Fruit fly (Drosophila melanogaster) whole organism, wandering third instar larva: ENCODE measurements around the gene CG18530.

Experiments
- HLH106 ChIP-seq: fragments of 200-800 bp; optimal IDR thresholded peaks from 3 replicates; lab custom pipeline; 2019; ENCODE audit warnings: missing biosample characterization, mild to moderate bottlenecking, missing genetic modification characterization, moderate library complexity
- Mio ChIP-seq: sonication (Bioruptor generic); optimal IDR thresholded peaks from 2 replicates; lab custom pipeline; 2016; ENCODE audit warnings: missing biosample characterization, missing genetic modification characterization
- dl ChIP-seq, 2 experiments: fragments of 175-275, 200-275 bp in 1 of 2; fragments of 200-275 bp in 1 of 2; sonication (Bioruptor generic); optimal IDR thresholded peaks; lab custom pipeline; 2018; ENCODE audit warnings: mild to moderate bottlenecking in 2 of 2, missing biosample characterization in 2 of 2, missing genetic modification characterization in 2 of 2, moderate library complexity in 2 of 2; ENCODE audit not compliant: partially characterized antibody in 2 of 2, insufficient read depth in 1 of 2
- rgr ChIP-seq: fragments of 200-800 bp; sonication (Bioruptor generic); optimal IDR thresholded peaks from 3 replicates; lab custom pipeline; 2016; ENCODE audit warnings: missing biosample characterization, mild to moderate bottlenecking, missing genetic modification characterization

- TF ChIP-seq dl (GFP tag; optimal IDR thresholded peaks at IDR 0.05; lab: Kevin White, UChicago; ENCODE audit: insufficient read depth in 1 of 2, partially characterized antibody in 2 of 2) (no peak), HLH106 (tag; lab: Kevin White, UChicago) (no peak), rgr (GFP tag; lab: Kevin White, UChicago) (no peak), Mio (GFP tag; lab: Kevin White, UChicago) (no peak)
Observed at dm6 chr3R:12645771-12646317, 12.7 kb downstream of the CG18530 start.
